Fruit fly (Drosophila melanogaster) whole organism, embryonic: Measurements from ENCODE around the gene Capr.

Source experiments
- ATbp ChIP-seq: fragments of 200-800 bp; sonication (Bioruptor generic); optimal IDR thresholded peaks from 2 replicates; lab custom pipeline; 2017; ENCODE audit warnings: missing biosample characterization, mild to moderate bottlenecking, missing genetic modification characterization, missing genetic modification reagents
- Aef1 ChIP-seq: fragments of 200-800 bp; sonication (Bioruptor generic); IDR thresholded peaks from 3 replicates; pipeline ENCODE4 v1.3.6; 2022; ENCODE audit warnings: missing biosample characterization, missing genetic modification characterization
- Atf-2 ChIP-seq: fragments of 200-800 bp; sonication (Bioruptor generic); optimal IDR thresholded peaks from 2 replicates; lab custom pipeline; 2016; ENCODE audit warnings: missing biosample characterization, missing genetic modification characterization
- Atf3 ChIP-seq: fragments of 200-800 bp; sonication (Bioruptor generic); optimal IDR thresholded peaks from 3 replicates; lab custom pipeline; 2016; ENCODE audit warnings: missing biosample characterization, missing genetic modification characterization
- B-H1 ChIP-seq: fragments of 200-800 bp; sonication (Bioruptor generic); IDR thresholded peaks from 3 replicates; pipeline ENCODE4 v1.3.6; 2022; ENCODE audit warnings: missing biosample characterization, missing genetic modification characterization
- BEAF-32 ChIP-seq: fragments of 200-800 bp; sonication (Bioruptor generic); optimal IDR thresholded peaks from 3 replicates; lab custom pipeline; 2017; ENCODE audit warnings: missing biosample characterization, missing genetic modification characterization, mild to moderate bottlenecking, moderate library complexity, missing genetic modification reagents
- CG10209 ChIP-seq: fragments of 200-800 bp; sonication (Bioruptor generic); optimal IDR thresholded peaks from 3 replicates; lab custom pipeline; 2017; ENCODE audit warnings: missing biosample characterization, mild to moderate bottlenecking, missing genetic modification characterization, missing genetic modification reagents
- CG1024 ChIP-seq: fragments of 200-800 bp; sonication (Bioruptor generic); IDR thresholded peaks from 2 replicates; pipeline ENCODE4 v1.3.6; 2022; ENCODE audit warnings: missing biosample characterization, missing genetic modification characterization
- CG10274 ChIP-seq: fragments of 200-800 bp; sonication (Bioruptor generic); optimal IDR thresholded peaks from 3 replicates; lab custom pipeline; 2017; ENCODE audit warnings: missing biosample characterization, mild to moderate bottlenecking, missing genetic modification characterization
- CG10431 ChIP-seq: fragments of 200-800 bp; sonication (Bioruptor generic); optimal IDR thresholded peaks from 3 replicates; lab custom pipeline; 2018; ENCODE audit warnings: missing biosample characterization, mild to moderate bottlenecking, missing genetic modification characterization
- CG1233 ChIP-seq: fragments of 200-800 bp; sonication (Bioruptor generic); optimal IDR thresholded peaks from 4 replicates; lab custom pipeline; 2018; ENCODE audit warnings: missing biosample characterization, mild to moderate bottlenecking, missing genetic modification characterization
- CG14014 ChIP-seq: fragments of 200-800 bp; sonication (Bioruptor generic); IDR thresholded peaks from 2 replicates; pipeline ENCODE4 v1.3.6; 2022; ENCODE audit warnings: missing biosample characterization, missing genetic modification characterization
- CG14441 ChIP-seq: fragments of 200-800 bp; sonication (Bioruptor generic); IDR thresholded peaks from 2 replicates; pipeline ENCODE4 v1.3.6; 2022; ENCODE audit warnings: missing biosample characterization, missing genetic modification characterization
- CG17361 ChIP-seq: fragments of 200-800 bp; sonication (Bioruptor generic); IDR thresholded peaks from 3 replicates; pipeline ENCODE4 v1.3.6; 2022; ENCODE audit warnings: missing biosample characterization, missing genetic modification characterization
- CG30431 ChIP-seq: fragments of 200-800 bp; sonication (Bioruptor generic); optimal IDR thresholded peaks from 2 replicates; lab custom pipeline; 2017; ENCODE audit warnings: missing biosample characterization, missing genetic modification characterization
- CG32532 ChIP-seq: fragments of 200-800 bp; sonication (Bioruptor generic); IDR thresholded peaks from 2 replicates; pipeline ENCODE4 v1.3.6; 2022; ENCODE audit warnings: missing biosample characterization, missing genetic modification characterization
- CG6765 ChIP-seq: fragments of 200-800 bp; sonication (Bioruptor generic); optimal IDR thresholded peaks from 3 replicates; lab custom pipeline; 2017; ENCODE audit warnings: missing biosample characterization, mild to moderate bottlenecking, missing genetic modification characterization
- CG6854 ChIP-seq: fragments of 200-800 bp; sonication (Bioruptor generic); optimal IDR thresholded peaks from 3 replicates; lab custom pipeline; 2017; ENCODE audit warnings: missing biosample characterization, mild to moderate bottlenecking, missing genetic modification characterization
- CG7357 ChIP-seq: fragments of 200-800 bp; sonication (Bioruptor generic); IDR thresholded peaks from 3 replicates; pipeline ENCODE4 v1.3.6; 2022; ENCODE audit warnings: missing biosample characterization, missing genetic modification characterization
- CG7745 ChIP-seq: fragments of 200-800 bp; sonication (Bioruptor generic); optimal IDR thresholded peaks from 2 replicates; lab custom pipeline; 2018; ENCODE audit warnings: missing biosample characterization, mild to moderate bottlenecking, missing genetic modification characterization, moderate library complexity
- Chrac-16 ChIP-seq: fragments of 200-800 bp; sonication (Bioruptor generic); optimal IDR thresholded peaks from 3 replicates; lab custom pipeline; 2016; ENCODE audit warnings: missing biosample characterization, missing genetic modification characterization
- HmgD ChIP-seq: fragments of 200-800 bp; sonication (Bioruptor generic); optimal IDR thresholded peaks from 3 replicates; lab custom pipeline; 2016; ENCODE audit warnings: missing biosample characterization, missing genetic modification characterization
- Kr ChIP-seq: fragments of 200-800 bp; sonication (Bioruptor generic); optimal IDR thresholded peaks from 2 replicates; lab custom pipeline; 2017; ENCODE audit warnings: missing biosample characterization, mild to moderate bottlenecking, missing genetic modification characterization
- MESR4 ChIP-seq: fragments of 200-800 bp; sonication (Bioruptor generic); optimal IDR thresholded peaks from 2 replicates; lab custom pipeline; 2018; ENCODE audit warnings: missing biosample characterization, mild to moderate bottlenecking, missing genetic modification characterization, moderate library complexity
- Nf-YB ChIP-seq: fragments of 200-800 bp; sonication (Bioruptor generic); optimal IDR thresholded peaks from 3 replicates; lab custom pipeline; 2019; ENCODE audit warnings: missing biosample characterization, mild to moderate bottlenecking, missing genetic modification characterization, moderate library complexity
- Optix ChIP-seq: fragments of 200-800 bp; sonication (Bioruptor generic); IDR thresholded peaks from 3 replicates; pipeline ENCODE4 v1.3.6; 2022; ENCODE audit warnings: missing biosample characterization, missing genetic modification characterization
- Sox102F ChIP-seq: fragments of 200-800 bp; sonication (Bioruptor generic); optimal IDR thresholded peaks from 2 replicates; lab custom pipeline; 2018; ENCODE audit warnings: missing biosample characterization, mild to moderate bottlenecking, missing genetic modification characterization, moderate library complexity
- Xbp1 ChIP-seq: fragments of 200-800 bp; sonication (Bioruptor generic); optimal IDR thresholded peaks from 3 replicates; lab custom pipeline; 2016; ENCODE audit warnings: missing biosample characterization, mild to moderate bottlenecking, missing genetic modification characterization
- cas ChIP-seq: fragments of 200-800 bp; sonication (Bioruptor generic); IDR thresholded peaks from 2 replicates; pipeline ENCODE4 v1.3.6; 2022; ENCODE audit warnings: missing biosample characterization, missing genetic modification characterization
- cg ChIP-seq: fragments of 200-800 bp; sonication (Bioruptor generic); optimal IDR thresholded peaks from 3 replicates; lab custom pipeline; 2019; ENCODE audit warnings: missing biosample characterization, mild to moderate bottlenecking, missing genetic modification characterization, moderate library complexity
- croc ChIP-seq: fragments of 200-800 bp; sonication (Bioruptor generic); conservative IDR thresholded peaks from 3 replicates; pipeline ENCODE4 v1.3.6; 2022; ENCODE audit warnings: missing biosample characterization, missing genetic modification characterization
- da ChIP-seq: fragments of 200-800 bp; sonication (Bioruptor generic); optimal IDR thresholded peaks from 2 replicates; lab custom pipeline; 2016; ENCODE audit warnings: missing biosample characterization, missing genetic modification characterization
- dmrt11E ChIP-seq: fragments of 200-800 bp; sonication (Bioruptor generic); optimal IDR thresholded peaks from 3 replicates; lab custom pipeline; 2018; ENCODE audit warnings: missing biosample characterization, mild to moderate bottlenecking, missing genetic modification characterization, moderate library complexity
- gem ChIP-seq: fragments of 200-800 bp; sonication (Bioruptor generic); optimal IDR thresholded peaks from 2 replicates; lab custom pipeline; 2019; ENCODE audit warnings: missing biosample characterization, mild to moderate bottlenecking, missing genetic modification characterization, moderate library complexity
- gfzf ChIP-seq: fragments of 200-800 bp; sonication (Bioruptor generic); optimal IDR thresholded peaks from 2 replicates; lab custom pipeline; 2016; ENCODE audit warnings: missing biosample characterization, mild to moderate bottlenecking, missing genetic modification characterization, moderate library complexity
- gt ChIP-seq: fragments of 200-800 bp; sonication (Bioruptor generic); IDR thresholded peaks from 2 replicates; pipeline ENCODE4 v1.3.6; 2022; ENCODE audit warnings: missing biosample characterization, missing genetic modification characterization
- ham ChIP-seq: fragments of 200-800 bp; sonication (Bioruptor generic); IDR thresholded peaks from 2 replicates; pipeline ENCODE4 v1.3.6; 2022; ENCODE audit warnings: missing biosample characterization, missing genetic modification characterization
- her ChIP-seq: fragments of 200-800 bp; sonication (Bioruptor generic); optimal IDR thresholded peaks from 2 replicates; lab custom pipeline; 2016; ENCODE audit warnings: missing biosample characterization, missing genetic modification characterization
- kay ChIP-seq: fragments of 200-800 bp; sonication (Bioruptor generic); optimal IDR thresholded peaks from 2 replicates; lab custom pipeline; 2016; ENCODE audit warnings: missing biosample characterization, missing genetic modification characterization
- kni ChIP-seq: fragments of 200-800 bp; sonication (Bioruptor generic); optimal IDR thresholded peaks from 3 replicates; lab custom pipeline; 2017; ENCODE audit warnings: mild to moderate bottlenecking, missing biosample characterization, missing genetic modification reagents, missing genetic modification characterization
- luna ChIP-seq: fragments of 200-800 bp; sonication (Bioruptor generic); optimal IDR thresholded peaks from 2 replicates; lab custom pipeline; 2016; ENCODE audit warnings: missing biosample characterization, missing genetic modification characterization
- nerfin-2 ChIP-seq: fragments of 200-800 bp; sonication (Bioruptor generic); IDR thresholded peaks from 2 replicates; pipeline ENCODE4 v1.3.6; 2022; ENCODE audit warnings: missing biosample characterization, missing genetic modification characterization; ENCODE audit not compliant: partially characterized antibody
- org-1 ChIP-seq: fragments of 200-800 bp; sonication (Bioruptor generic); optimal IDR thresholded peaks from 2 replicates; lab custom pipeline; 2017; ENCODE audit warnings: missing biosample characterization, missing genetic modification characterization
- p53 ChIP-seq: fragments of 200-800 bp; sonication (Bioruptor generic); optimal IDR thresholded peaks from 2 replicates; lab custom pipeline; 2016; ENCODE audit warnings: missing biosample characterization, missing genetic modification characterization
- pan ChIP-seq, 4 experiments: fragments of >200 bp in 3 of 4; fragments of 200-800 bp in 1 of 4; sonication (Bioruptor generic) in 1 of 4; optimal IDR thresholded peaks in 3 of 4; IDR thresholded peaks in 1 of 4; 2 replicates each; pipeline versions ENCODE4 v1.3.6 to Lab custom; 2017 to 2022; ENCODE audit warnings: missing biosample characterization in 2 of 4, missing genetic modification characterization in 2 of 4, mixed read lengths in 1 of 4
- pho ChIP-seq: fragments of 200-800 bp; sonication (Bioruptor generic); optimal IDR thresholded peaks from 2 replicates; lab custom pipeline; 2016; ENCODE audit warnings: missing biosample characterization, missing genetic modification characterization
- trem ChIP-seq: fragments of 200-800 bp; optimal IDR thresholded peaks from 3 replicates; lab custom pipeline; 2019; ENCODE audit warnings: missing biosample characterization, mild to moderate bottlenecking, missing genetic modification characterization, moderate library complexity
- zen ChIP-seq: fragments of 200-800 bp; sonication (Bioruptor generic); optimal IDR thresholded peaks from 3 replicates; lab custom pipeline; 2018; ENCODE audit warnings: missing biosample characterization, mild to moderate bottlenecking, missing genetic modification characterization, moderate library complexity

The Capr gene

DNA sequence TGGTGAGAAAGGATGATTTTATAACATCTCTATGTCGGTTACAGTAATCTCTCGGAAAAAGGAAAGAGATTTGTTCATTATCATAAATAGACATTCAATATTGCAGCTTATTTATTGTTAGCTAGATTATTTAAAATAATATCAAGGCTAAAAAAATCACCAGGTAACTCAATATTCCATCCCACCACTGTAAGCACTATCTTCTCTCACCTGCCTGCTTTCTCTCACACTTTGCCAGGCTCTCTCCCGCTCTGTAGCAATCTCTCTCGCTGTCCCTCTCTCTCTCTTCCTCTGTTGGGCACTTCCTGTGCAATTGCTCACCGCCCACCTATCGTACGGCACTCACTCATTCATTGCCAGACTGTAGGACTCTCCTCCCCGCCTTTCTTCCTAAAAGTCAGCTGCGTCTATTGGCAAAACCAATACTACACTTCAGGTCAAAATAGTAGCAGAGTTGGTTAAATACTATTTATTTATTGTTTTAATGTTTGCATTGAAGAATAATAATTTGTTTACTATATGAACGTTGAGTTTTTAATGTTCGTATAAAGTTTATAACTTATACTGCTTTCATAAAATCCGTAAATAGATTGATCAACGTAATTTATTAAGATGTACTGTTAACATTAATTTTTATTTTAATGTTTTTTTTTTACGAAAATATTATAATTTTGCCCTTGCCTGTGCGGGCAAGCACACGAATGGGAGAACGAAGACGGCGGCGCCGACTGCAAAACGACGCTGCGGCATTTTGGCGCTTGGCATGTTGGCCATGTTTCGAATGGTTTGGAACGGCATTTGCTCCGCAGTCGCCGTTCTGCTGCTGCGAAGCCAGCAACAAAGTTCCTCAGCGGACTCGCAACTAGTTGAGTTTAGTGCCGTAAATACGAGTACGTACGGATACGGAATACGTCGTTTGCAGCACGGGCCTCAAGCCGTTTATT, 32.3 kb downstream of the Capr start (continued):
- TF ChIP-seq ATbp = peak; percentile 78
- peak; percentile 79 for TF ChIP-seq da
- peak; percentile 95 for TF ChIP-seq luna (GFP tag; lab: Kevin White, UChicago)
- peak; percentile 96 for TF ChIP-seq cas (GFP tag; lab: Robert Waterston, UW)
- no peak for TF ChIP-seq Optix (GFP tag; lab: Robert Waterston, UW)
- peak; percentile 75 for TF ChIP-seq Nf-YB (GFP tag; lab: Kevin White, UChicago)
- peak; percentile 84 for TF ChIP-seq croc (GFP tag; lab: Robert Waterston, UW)
- TF ChIP-seq kay (GFP tag; lab: Kevin White, UChicago) = peak; percentile 87
- peak; percentile 88 for TF ChIP-seq CG7357
- TF ChIP-seq ham (GFP tag; lab: Robert Waterston, UW) = peak; percentile 89; the same call in 1 of the 2 replicates
- TF ChIP-seq p53 (GFP tag; lab: Kevin White, UChicago) = peak; percentile 17
- no peak for TF ChIP-seq BEAF-32 (GFP tag; lab: Kevin White, UChicago)
- peak; percentile 82 for TF ChIP-seq HmgD
- TF ChIP-seq Xbp1 (GFP tag; lab: Kevin White, UChicago) = peak; percentile 95
- TF ChIP-seq trem (tag; lab: Kevin White, UChicago) = peak; percentile 23
- peak; percentile 78 for TF ChIP-seq her (GFP tag; lab: Kevin White, UChicago)
- no peak for TF ChIP-seq pan (optimal IDR thresholded peaks at IDR 0.05; lab: Kevin White, UChicago)
- peak in 1 of 2 experiments; percentile 98 for TF ChIP-seq pan (GFP tag; optimal IDR thresholded peaks at IDR 0.05 in 1 of 2, IDR thresholded peaks at IDR 0.05 in 1 of 2)
- peak; percentile 90 for TF ChIP-seq CG6854 (GFP tag; lab: Kevin White, UChicago)
- TF ChIP-seq CG14014 (GFP tag; lab: Robert Waterston, UW) = peak; percentile 98
- peak; percentile 87 for TF ChIP-seq Atf-2 (GFP tag; lab: Kevin White, UChicago)
- peak; percentile 61 for TF ChIP-seq dmrt11E (tag; lab: Kevin White, UChicago)
- no peak for TF ChIP-seq Kr
- TF ChIP-seq nerfin-2 (GFP tag; lab: Robert Waterston, UW) = no peak
- TF ChIP-seq Aef1 (GFP tag; lab: Robert Waterston, UW) = peak; percentile 98
- peak; percentile 95 for TF ChIP-seq gem (tag; lab: Kevin White, UChicago)
- no peak for TF ChIP-seq CG10431 (GFP tag; lab: Kevin White, UChicago)
- peak; percentile 27 for TF ChIP-seq MESR4 (GFP tag; lab: Kevin White, UChicago)
- TF ChIP-seq Atf3 (GFP tag; lab: Kevin White, UChicago) = peak; percentile 81
- TF ChIP-seq zen (tag; lab: Kevin White, UChicago) = peak; percentile 76
- peak; percentile 98 for TF ChIP-seq pho (GFP tag; lab: Kevin White, UChicago)
- TF ChIP-seq cg = no peak
- TF ChIP-seq gfzf (GFP tag; lab: Kevin White, UChicago) = no peak
- peak; percentile 96 for TF ChIP-seq CG17361
- peak; percentile 68 for TF ChIP-seq CG10274 (GFP tag; lab: Kevin White, UChicago)
- TF ChIP-seq CG30431 (GFP tag; lab: Kevin White, UChicago) = peak; percentile 82
- TF ChIP-seq Chrac-16 (GFP tag; lab: Kevin White, UChicago) = peak; percentile 94
- peak; percentile 99 for TF ChIP-seq CG32532 (GFP tag; lab: Robert Waterston, UW)
- peak; percentile 97 for TF ChIP-seq CG14441 (GFP tag; lab: Robert Waterston, UW)
- peak; percentile 97 for TF ChIP-seq B-H1 (GFP tag; lab: Robert Waterston, UW)
- peak; percentile 77 for TF ChIP-seq CG1233 (GFP tag; lab: Kevin White, UChicago)
- TF ChIP-seq CG10209 (GFP tag; lab: Kevin White, UChicago) = peak; percentile 89
- peak; percentile 89 for TF ChIP-seq CG6765 (GFP tag; lab: Kevin White, UChicago)
- peak; percentile 88 for TF ChIP-seq gt
- no peak for TF ChIP-seq CG7745 (tag; lab: Kevin White, UChicago)
- TF ChIP-seq CG1024 (GFP tag; lab: Robert Waterston, UW) = peak; percentile 95
- peak; percentile 87 for TF ChIP-seq org-1 (GFP tag; lab: Kevin White, UChicago)
- peak; percentile 29 for TF ChIP-seq kni
- TF ChIP-seq Sox102F (GFP tag; lab: Kevin White, UChicago) = peak; percentile 93
